Worm (Caenorhabditis elegans): Measurements from ENCODE around the gene Y7A5A.2.

The Y7A5A.2 gene

DNA sequence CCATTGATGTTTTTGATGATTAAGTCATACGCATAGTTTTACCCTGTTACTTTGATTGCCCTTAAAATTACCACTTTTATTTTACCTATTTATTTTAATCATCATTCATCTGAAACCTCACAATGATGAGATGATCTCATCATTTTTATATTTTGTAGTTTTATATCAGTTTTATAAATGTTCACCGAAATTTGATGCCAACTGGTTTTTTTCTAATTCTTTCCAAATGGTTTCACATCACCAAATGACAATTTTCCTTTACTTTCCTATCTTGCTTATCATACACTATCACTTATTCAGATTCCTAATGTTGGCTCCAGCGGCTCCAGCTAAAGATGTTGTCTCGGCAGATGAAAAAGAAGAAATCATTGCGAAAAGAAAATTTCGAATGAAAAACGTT is 40.9 kb downstream of the Y7A5A.2 start, which contains the start of gene lin-15A:
TSS of gene lin-15A (plus strand) at position 301 of the 400 bp plus-strand sequence.
- TF ChIP-seq pha-4 (tag; optimal IDR thresholded peaks at IDR 0.05) (no peak), blmp-1 (tag; optimal IDR thresholded peaks at IDR 0.05) (peak; percentile 42)

- TF ChIP-seq ceh-83 (GFP tag; optimal IDR thresholded peaks at IDR 0.05) (no peak), zip-8 (tag; optimal IDR thresholded peaks at IDR 0.05) (no peak)
Observed at ce11 chrX:15730342-15730741, 42.2 kb downstream of the Y7A5A.2 start.

ce11 chrX:15725566-15726173 is 46.9 kb downstream of the Y7A5A.2 start, which contains the start of gene lin-15B:
Gene lin-15B, plus strand, starts transcription at chrX:15726123.
- no peak for TF ChIP-seq zip-8 (tag; optimal IDR thresholded peaks at IDR 0.05)
- no peak for TF ChIP-seq ces-1 (GFP tag; optimal IDR thresholded peaks at IDR 0.05)
- no peak for TF ChIP-seq mep-1 (tag; optimal IDR thresholded peaks at IDR 0.05)
- TF ChIP-seq sem-2 (GFP tag; optimal IDR thresholded peaks at IDR 0.05): no peak
- no peak for TF ChIP-seq nhr-28 (tag; optimal IDR thresholded peaks at IDR 0.05)
- TF ChIP-seq ztf-11 (tag; optimal IDR thresholded peaks at IDR 0.05): no peak
- no peak for TF ChIP-seq tbx-8 (GFP tag; optimal IDR thresholded peaks at IDR 0.05)
- TF ChIP-seq M03D4.4 (tag; optimal IDR thresholded peaks at IDR 0.05): no peak
- no peak for TF ChIP-seq bed-3 (GFP tag; optimal IDR thresholded peaks at IDR 0.05)
- no peak for TF ChIP-seq nhr-2 (tag; optimal IDR thresholded peaks at IDR 0.05)
- no peak for TF ChIP-seq flh-1 (GFP tag; optimal IDR thresholded peaks at IDR 0.05)
- no peak for TF ChIP-seq nhr-76 (tag; optimal IDR thresholded peaks at IDR 0.05)
- no peak for TF ChIP-seq mab-5 (tag; optimal IDR thresholded peaks at IDR 0.05)
- TF ChIP-seq elt-3 (tag; optimal IDR thresholded peaks at IDR 0.05): no peak
- no peak for TF ChIP-seq nhr-237 (tag; optimal IDR thresholded peaks at IDR 0.05)

- TF ChIP-seq hlh-1 (tag; optimal IDR thresholded peaks at IDR 0.05) (peak; percentile 2), elt-3 (tag; optimal IDR thresholded peaks at IDR 0.05) (no peak), ztf-11 (tag; optimal IDR thresholded peaks at IDR 0.05) (no peak), nhr-76 (tag; optimal IDR thresholded peaks at IDR 0.05) (no peak), lin-13 (tag; optimal IDR thresholded peaks at IDR 0.05) (peak; percentile 55), lin-32 (GFP tag; optimal IDR thresholded peaks at IDR 0.05) (no peak), ceh-39 (tag; optimal IDR thresholded peaks at IDR 0.05) (no peak), tbx-8 (GFP tag; optimal IDR thresholded peaks at IDR 0.05) (no peak), unc-120 (tag; optimal IDR thresholded peaks at IDR 0.05; ENCODE audit: poor library complexity, severe bottlenecking) (no peak), zip-8 (tag; optimal IDR thresholded peaks at IDR 0.05) (no peak), M03D4.4 (tag; optimal IDR thresholded peaks at IDR 0.05) (no peak), drap-1 (GFP tag; optimal IDR thresholded peaks at IDR 0.05) (no peak), cnd-1 (tag; optimal IDR thresholded peaks at IDR 0.05) (no peak), mep-1 (tag; optimal IDR thresholded peaks at IDR 0.05) (peak; percentile 43)
Observed at ce11 chrX:15724994-15725393, 47.5 kb downstream of the Y7A5A.2 start.

All from whole organism, mixed stage, embryonic.